Fruit fly (Drosophila melanogaster): ENCODE measurements around the gene RFeSP.

RFeSP gene

DNA sequence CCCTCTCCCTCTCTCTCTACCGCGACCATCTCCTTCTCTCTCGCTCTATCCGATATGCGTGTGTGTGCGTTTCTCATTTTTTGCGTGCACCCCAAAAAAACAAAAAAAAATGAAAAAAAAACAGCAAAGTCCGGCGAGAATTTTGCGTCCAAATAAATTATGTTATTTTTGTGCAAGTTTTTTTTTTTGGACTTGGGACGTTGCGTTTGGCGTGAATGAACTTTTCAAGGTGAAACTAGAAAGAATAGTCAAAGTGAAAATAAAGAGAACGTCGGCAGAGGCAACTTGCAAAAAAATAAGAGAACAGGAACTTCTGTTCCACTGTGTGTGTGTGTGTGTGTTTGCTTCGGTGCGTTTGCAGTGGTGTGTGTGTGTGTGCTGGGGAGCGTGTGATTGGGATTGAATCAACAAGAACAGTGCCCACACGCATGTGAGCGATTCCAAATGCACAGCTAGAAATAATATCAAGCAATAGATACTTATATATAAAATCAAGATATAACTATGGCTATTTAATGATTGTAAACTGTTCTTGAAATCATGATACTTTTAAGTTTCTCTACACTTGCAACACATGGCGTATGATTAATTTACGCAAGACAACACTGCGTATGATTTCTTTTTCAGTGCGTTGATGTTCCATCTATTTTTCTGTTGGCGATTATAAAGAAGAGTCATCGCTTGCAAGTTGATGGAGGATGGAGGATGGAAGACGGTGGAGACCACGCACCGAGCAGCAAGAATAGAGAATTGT lies 15.4 kb upstream of the RFeSP start (continued):
- TF ChIP-seq Dek (tag; optimal IDR thresholded peaks at IDR 0.05) (peak; percentile 72), CG18619 (GFP tag; optimal IDR thresholded peaks at IDR 0.05) (peak; percentile 41), CG31365 (tag; optimal IDR thresholded peaks at IDR 0.05) (no peak), Xrp1 (GFP tag; IDR thresholded peaks at IDR 0.05) (peak; percentile 17; the same call in 1 of the 2 replicates), CG10267 (tag; optimal IDR thresholded peaks at IDR 0.05) (no peak), CG2116 (GFP tag; optimal IDR thresholded peaks at IDR 0.05) (no peak), CG12744 (GFP tag; optimal IDR thresholded peaks at IDR 0.05) (no peak), odd (GFP tag; optimal IDR thresholded peaks at IDR 0.05) (peak; percentile 33), CG3281 (GFP tag; optimal IDR thresholded peaks at IDR 0.05) (peak; percentile 68), TFAM (GFP tag; optimal IDR thresholded peaks at IDR 0.05) (no peak), CG4282 (GFP tag; optimal IDR thresholded peaks at IDR 0.05) (no peak), emc (GFP tag; optimal IDR thresholded peaks at IDR 0.05) (no peak), bcd (GFP tag; optimal IDR thresholded peaks at IDR 0.05) (peak; percentile 27), Fer3 (tag; optimal IDR thresholded peaks at IDR 0.05) (peak; percentile 65), CG32767 (GFP tag; IDR thresholded peaks at IDR 0.05) (no peak), E2f1 (GFP tag; IDR thresholded peaks at IDR 0.05) (peak; percentile 62), vnd (GFP tag; IDR thresholded peaks at IDR 0.05; ENCODE audit: partially characterized antibody) (no peak), slou (GFP tag; optimal IDR thresholded peaks at IDR 0.05) (no peak), CG9215 (GFP tag; IDR thresholded peaks at IDR 0.05) (peak; percentile 33; the same call in 1 of the 2 replicates), NC2β (GFP tag; optimal IDR thresholded peaks at IDR 0.05) (no peak), lov (optimal IDR thresholded peaks at IDR 0.05) (no peak), lov (GFP tag; IDR thresholded peaks at IDR 0.05) (no peak), D (optimal IDR thresholded peaks at IDR 0.05) (no peak), D (GFP tag; optimal IDR thresholded peaks at IDR 0.05) (no peak), CG10959 (GFP tag; IDR thresholded peaks at IDR 0.05) (no peak), CTCF (GFP tag; optimal IDR thresholded peaks at IDR 0.05) (no peak), Usf (GFP tag; optimal IDR thresholded peaks at IDR 0.05) (peak; percentile 61), ato (GFP tag; IDR thresholded peaks at IDR 0.05; ENCODE audit: partially characterized antibody) (no peak), kah (GFP tag; optimal IDR thresholded peaks at IDR 0.05) (no peak), CG5245 (GFP tag; optimal IDR thresholded peaks at IDR 0.05) (no peak), CG11085 (GFP tag; IDR thresholded peaks at IDR 0.05) (no peak), prd (optimal IDR thresholded peaks at IDR 0.05) (no peak), prd (GFP tag; IDR thresholded peaks at IDR 0.05) (peak; percentile 48; the same call in 2 of the 3 replicates), insv (GFP tag; optimal IDR thresholded peaks at IDR 0.05) (no peak), CG14014 (GFP tag; IDR thresholded peaks at IDR 0.05) (peak; percentile 72), en (GFP tag; optimal IDR thresholded peaks at IDR 0.05) (no peak), CG18011 (GFP tag; optimal IDR thresholded peaks at IDR 0.05) (no peak), fd64A (GFP tag; optimal IDR thresholded peaks at IDR 0.05) (no peak), Hmx (GFP tag; optimal IDR thresholded peaks at IDR 0.05) (no peak), HLH4C (GFP tag; IDR thresholded peaks at IDR 0.05; ENCODE audit: partially characterized antibody) (0 out of 3 replicates have a peak, but pooled peaks have one; percentile 35), ERR (GFP tag; optimal IDR thresholded peaks at IDR 0.05) (no peak), Hr51 (GFP tag; optimal IDR thresholded peaks at IDR 0.05) (peak in 1 of 2 experiments; percentile 69), ap (GFP tag; IDR thresholded peaks at IDR 0.05) (no peak), CG7839 (tag; optimal IDR thresholded peaks at IDR 0.05) (peak; percentile 69), CG30403 (GFP tag; optimal IDR thresholded peaks at IDR 0.05) (peak; percentile 50), Eip74EF (GFP tag; optimal IDR thresholded peaks at IDR 0.05) (no peak), Camta (GFP tag; optimal IDR thresholded peaks at IDR 0.05) (no peak), repo (GFP tag; optimal IDR thresholded peaks at IDR 0.05) (no peak), CG8281 (tag; optimal IDR thresholded peaks at IDR 0.05) (no peak), CG2120 (GFP tag; optimal IDR thresholded peaks at IDR 0.05) (peak; percentile 77), CG3726 (GFP tag; IDR thresholded peaks at IDR 0.05) (no peak)

All from whole organism, embryonic.